Fruit fly (Drosophila melanogaster) whole organism, pupa: ENCODE measurements around the gene rictor.

ENCODE experiments used
- CG12605 ChIP-seq: fragments of 200-800 bp; sonication (Bioruptor generic); IDR thresholded peaks from 2 replicates; pipeline ENCODE4 v1.3.6; 2022; ENCODE audit warnings: missing biosample characterization, missing genetic modification characterization
- Ets98B ChIP-seq: fragments of 200-800 bp; sonication (Bioruptor generic); IDR thresholded peaks from 2 replicates; pipeline ENCODE4 v1.3.6; 2022; ENCODE audit warnings: missing biosample characterization, missing genetic modification characterization
- Pif1A ChIP-seq: fragments of 200-800 bp; sonication (Bioruptor generic); optimal IDR thresholded peaks from 3 replicates; lab custom pipeline; 2016; ENCODE audit warnings: missing biosample characterization, missing genetic modification characterization
- Snoo ChIP-seq: fragments of 200-800 bp; sonication (Bioruptor generic); optimal IDR thresholded peaks from 3 replicates; lab custom pipeline; 2017; ENCODE audit warnings: missing biosample characterization, mild to moderate bottlenecking, missing genetic modification characterization, inconsistent platforms
- gl ChIP-seq: fragments of 200-800 bp; sonication (Bioruptor generic); optimal IDR thresholded peaks from 2 replicates; lab custom pipeline; 2018; ENCODE audit warnings: missing biosample characterization, mild to moderate bottlenecking, missing genetic modification characterization

- TF ChIP-seq Pif1A (GFP tag; lab: Kevin White, UChicago) (no peak), Snoo (tag; lab: Kevin White, UChicago) (peak; percentile 11), gl (no peak), Ets98B (GFP tag; lab: Robert Waterston, UW) (peak; percentile 28; the same call in 1 of the 2 replicates), CG12605 (GFP tag; lab: Robert Waterston, UW) (no peak)
These were observed 20.2 kb upstream of the rictor start for dm6 chrX:19281271-19281670.
